Fruit fly (Drosophila melanogaster) whole organism, embryonic: ENCODE results near the gene ss.

Experiments
- Antp ChIP-seq: fragments of 200-800 bp; sonication (Bioruptor generic); optimal IDR thresholded peaks from 3 replicates; lab custom pipeline; 2016; ENCODE audit warnings: missing biosample characterization, missing genetic modification characterization
- Bdp1 ChIP-seq: fragments of 200-800 bp; sonication (Bioruptor generic); optimal IDR thresholded peaks from 3 replicates; lab custom pipeline; 2016; ENCODE audit warnings: missing biosample characterization, missing genetic modification characterization
- CG10274 ChIP-seq: fragments of 200-800 bp; sonication (Bioruptor generic); optimal IDR thresholded peaks from 3 replicates; lab custom pipeline; 2017; ENCODE audit warnings: missing biosample characterization, mild to moderate bottlenecking, missing genetic modification characterization
- CG10543 ChIP-seq: fragments of 200-800 bp; sonication (Bioruptor generic); optimal IDR thresholded peaks from 3 replicates; lab custom pipeline; 2017; ENCODE audit warnings: missing biosample characterization, mild to moderate bottlenecking, missing genetic modification characterization, moderate library complexity
- CG11504 ChIP-seq: fragments of 200-800 bp; sonication (Bioruptor generic); optimal IDR thresholded peaks from 3 replicates; lab custom pipeline; 2019; ENCODE audit warnings: missing biosample characterization, mild to moderate bottlenecking, missing genetic modification characterization, moderate library complexity
- CG11696 ChIP-seq: fragments of 200-800 bp; sonication (Bioruptor generic); IDR thresholded peaks from 2 replicates; pipeline ENCODE4 v1.3.6; 2022; ENCODE audit warnings: missing biosample characterization, missing genetic modification characterization
- CG12071 ChIP-seq: fragments of 200-800 bp; sonication (Bioruptor generic); optimal IDR thresholded peaks from 3 replicates; lab custom pipeline; 2018; ENCODE audit warnings: missing biosample characterization, mild to moderate bottlenecking, missing genetic modification characterization
- CG12744 ChIP-seq: fragments of 200-800 bp; sonication (Bioruptor generic); optimal IDR thresholded peaks from 2 replicates; lab custom pipeline; 2016; ENCODE audit warnings: missing biosample characterization, missing genetic modification characterization
- CG14050 ChIP-seq: fragments of 200-800 bp; sonication (Bioruptor generic); IDR thresholded peaks from 3 replicates; pipeline ENCODE4 v1.3.6; 2022; ENCODE audit warnings: missing biosample characterization, missing genetic modification characterization
- CG15601 ChIP-seq: fragments of 200-800 bp; sonication (Bioruptor generic); optimal IDR thresholded peaks from 3 replicates; lab custom pipeline; 2019; ENCODE audit warnings: missing biosample characterization, mild to moderate bottlenecking, missing genetic modification characterization, moderate library complexity
- CG30403 ChIP-seq: fragments of 200-800 bp; sonication (Bioruptor generic); optimal IDR thresholded peaks from 3 replicates; lab custom pipeline; 2016; ENCODE audit warnings: missing biosample characterization, missing genetic modification characterization
- CG4328 ChIP-seq: fragments of 200-800 bp; sonication (Bioruptor generic); optimal IDR thresholded peaks from 3 replicates; lab custom pipeline; 2017; ENCODE audit warnings: missing biosample characterization, missing genetic modification reagents, missing genetic modification characterization
- CG7357 ChIP-seq: fragments of 200-800 bp; sonication (Bioruptor generic); IDR thresholded peaks from 3 replicates; pipeline ENCODE4 v1.3.6; 2022; ENCODE audit warnings: missing biosample characterization, missing genetic modification characterization
- CG7556 ChIP-seq: fragments of 200-800 bp; sonication (Bioruptor generic); optimal IDR thresholded peaks from 2 replicates; lab custom pipeline; 2017; ENCODE audit warnings: missing biosample characterization, mild to moderate bottlenecking, missing genetic modification characterization
- CG8478 ChIP-seq: fragments of >200 bp; optimal IDR thresholded peaks from 2 replicates; lab custom pipeline; 2018
- CG8924 ChIP-seq: fragments of 200-800 bp; optimal IDR thresholded peaks from 3 replicates; lab custom pipeline; 2019; ENCODE audit warnings: missing biosample characterization, mild to moderate bottlenecking, missing genetic modification characterization, moderate library complexity
- CG9817 ChIP-seq: fragments of 200-800 bp; sonication (Bioruptor generic); optimal IDR thresholded peaks from 2 replicates; lab custom pipeline; 2018; ENCODE audit warnings: missing biosample characterization, mild to moderate bottlenecking, missing genetic modification characterization, moderate library complexity
- D ChIP-seq, 2 experiments: fragments of 200-800 bp in 1 of 2; fragments of >200 bp in 1 of 2; sonication (Bioruptor generic) in 1 of 2; optimal IDR thresholded peaks; 2 replicates in 1 of 2; 3 replicates in 1 of 2; lab custom pipeline; 2017; ENCODE audit warnings: mild to moderate bottlenecking in 1 of 2, missing biosample characterization in 1 of 2, missing genetic modification characterization in 1 of 2, missing genetic modification reagents in 1 of 2
- Hey ChIP-seq: fragments of 200-800 bp; sonication (Bioruptor generic); optimal IDR thresholded peaks from 3 replicates; lab custom pipeline; 2018; ENCODE audit warnings: missing biosample characterization, mild to moderate bottlenecking, missing genetic modification characterization
- Lim3 ChIP-seq: fragments of 200-800 bp; sonication (Bioruptor generic); IDR thresholded peaks from 2 replicates; pipeline ENCODE4 v1.3.6; 2022; ENCODE audit warnings: missing biosample characterization, missing genetic modification characterization
- MBD-R2 ChIP-seq: fragments of 200-800 bp; sonication (Bioruptor generic); IDR thresholded peaks from 2 replicates; pipeline ENCODE4 v1.3.6; 2022; ENCODE audit warnings: missing biosample characterization, missing genetic modification characterization
- Pdp1 ChIP-seq, 2 experiments: fragments of 200-800 bp; sonication (Bioruptor generic); optimal IDR thresholded peaks; 3 replicates each; lab custom pipeline; 2016; ENCODE audit warnings: missing biosample characterization in 2 of 2, missing genetic modification characterization in 2 of 2, mild to moderate bottlenecking in 1 of 2, moderate library complexity in 1 of 2
- Scr ChIP-seq: fragments of 200-800 bp; sonication (Bioruptor generic); IDR thresholded peaks from 2 replicates; pipeline ENCODE4 v1.3.6; 2022; ENCODE audit warnings: missing biosample characterization, missing genetic modification characterization; ENCODE audit not compliant: partially characterized antibody
- Sin3A ChIP-seq: fragments of >200 bp; optimal IDR thresholded peaks from 2 replicates; lab custom pipeline; 2018
- Sox102F ChIP-seq: fragments of 200-800 bp; sonication (Bioruptor generic); optimal IDR thresholded peaks from 2 replicates; lab custom pipeline; 2018; ENCODE audit warnings: missing biosample characterization, mild to moderate bottlenecking, missing genetic modification characterization, moderate library complexity
- Stat92E ChIP-seq, 3 experiments: fragments of >200 bp in 2 of 3; fragments of 200-800 bp in 1 of 3; sonication (Bioruptor generic) in 1 of 3; optimal IDR thresholded peaks; 2 replicates each; lab custom pipeline; 2017 to 2019; ENCODE audit warnings: missing biosample characterization in 3 of 3, missing genetic modification characterization in 3 of 3, mild to moderate bottlenecking in 1 of 3, moderate library complexity in 1 of 3
- TFAM ChIP-seq: fragments of 200-800 bp; sonication (Bioruptor generic); optimal IDR thresholded peaks from 2 replicates; lab custom pipeline; 2017; ENCODE audit warnings: missing biosample characterization, missing genetic modification characterization, inconsistent platforms
- Trl ChIP-seq, 3 experiments: fragments of >200 bp in 2 of 3; fragments of 200-800 bp in 1 of 3; sonication (Bioruptor generic) in 1 of 3; optimal IDR thresholded peaks; 2 replicates in 1 of 3; 3 replicates in 2 of 3; lab custom pipeline; 2016 to 2017; ENCODE audit warnings: missing biosample characterization in 1 of 3, missing genetic modification characterization in 1 of 3
- ato ChIP-seq: fragments of 200-800 bp; sonication (Bioruptor generic); IDR thresholded peaks from 2 replicates; pipeline ENCODE4 v1.3.6; 2022; ENCODE audit warnings: missing biosample characterization, missing genetic modification characterization; ENCODE audit not compliant: partially characterized antibody
- az2 ChIP-seq: fragments of 200-800 bp; sonication (Bioruptor generic); optimal IDR thresholded peaks from 3 replicates; lab custom pipeline; 2016; ENCODE audit warnings: missing biosample characterization, missing genetic modification characterization
- bsh ChIP-seq, 2 experiments: fragments of 200-800 bp; sonication (Bioruptor generic); optimal IDR thresholded peaks; 2 replicates each; lab custom pipeline; 2017 to 2018; ENCODE audit warnings: mild to moderate bottlenecking in 2 of 2, missing biosample characterization in 2 of 2, missing genetic modification characterization in 2 of 2, moderate library complexity in 1 of 2
- cato ChIP-seq: fragments of 200-800 bp; sonication (Bioruptor generic); optimal IDR thresholded peaks from 2 replicates; lab custom pipeline; 2016; ENCODE audit warnings: missing biosample characterization, missing genetic modification characterization, borderline replicate concordance
- caup ChIP-seq: fragments of 200-800 bp; sonication (Bioruptor generic); optimal IDR thresholded peaks from 3 replicates; lab custom pipeline; 2017; ENCODE audit warnings: missing biosample characterization, mild to moderate bottlenecking, missing genetic modification characterization, moderate library complexity; ENCODE audit not compliant: severe bottlenecking
- chm ChIP-seq: fragments of 200-800 bp; sonication (Bioruptor generic); IDR thresholded peaks from 2 replicates; pipeline ENCODE4 v1.3.6; 2022; ENCODE audit warnings: missing biosample characterization, missing genetic modification characterization
- chn ChIP-seq: fragments of 200-800 bp; sonication (Bioruptor generic); optimal IDR thresholded peaks from 2 replicates; lab custom pipeline; 2016; ENCODE audit warnings: missing biosample characterization, missing genetic modification characterization
- eyg ChIP-seq: fragments of 200-800 bp; sonication (Bioruptor generic); optimal IDR thresholded peaks from 3 replicates; lab custom pipeline; 2016; ENCODE audit warnings: missing biosample characterization, missing genetic modification characterization
- ham ChIP-seq: fragments of 200-800 bp; sonication (Bioruptor generic); IDR thresholded peaks from 2 replicates; pipeline ENCODE4 v1.3.6; 2022; ENCODE audit warnings: missing biosample characterization, missing genetic modification characterization
- jing ChIP-seq: fragments of 200-800 bp; sonication (Bioruptor generic); optimal IDR thresholded peaks from 2 replicates; lab custom pipeline; 2018; ENCODE audit warnings: missing biosample characterization, mild to moderate bottlenecking, missing genetic modification characterization
- mirr ChIP-seq: fragments of 200-800 bp; sonication (Bioruptor generic); optimal IDR thresholded peaks from 3 replicates; lab custom pipeline; 2018; ENCODE audit warnings: missing biosample characterization, mild to moderate bottlenecking, missing genetic modification characterization
- mld ChIP-seq: fragments of 200-800 bp; sonication (Bioruptor generic); IDR thresholded peaks from 3 replicates; pipeline ENCODE4 v1.3.6; 2022; ENCODE audit warnings: missing biosample characterization, missing genetic modification characterization; ENCODE audit not compliant: partially characterized antibody
- pnt ChIP-seq: fragments of 200-800 bp; sonication (Bioruptor generic); optimal IDR thresholded peaks from 3 replicates; lab custom pipeline; 2016; ENCODE audit warnings: missing biosample characterization, missing genetic modification characterization
- ranshi ChIP-seq: fragments of 200-800 bp; sonication (Bioruptor generic); IDR thresholded peaks from 2 replicates; pipeline ENCODE4 v1.3.6; 2022; ENCODE audit warnings: missing biosample characterization, missing genetic modification characterization
- tap ChIP-seq: fragments of 200-800 bp; optimal IDR thresholded peaks from 3 replicates; lab custom pipeline; 2019; ENCODE audit warnings: missing biosample characterization, mild to moderate bottlenecking, missing genetic modification characterization, moderate library complexity
- tin ChIP-seq: fragments of 200-800 bp; sonication (Bioruptor generic); optimal IDR thresholded peaks from 3 replicates; lab custom pipeline; 2016; ENCODE audit warnings: missing biosample characterization, missing genetic modification characterization
- tll ChIP-seq, 2 experiments: fragments of 200-800 bp in 1 of 2; fragments of >200 bp in 1 of 2; sonication (Bioruptor generic) in 1 of 2; optimal IDR thresholded peaks; 2 replicates each; lab custom pipeline; 2017 to 2019; ENCODE audit warnings: missing biosample characterization in 2 of 2, missing genetic modification characterization in 2 of 2, mild to moderate bottlenecking in 1 of 2, moderate library complexity in 1 of 2
- tx ChIP-seq: fragments of 200-800 bp; sonication (Bioruptor generic); optimal IDR thresholded peaks from 2 replicates; lab custom pipeline; 2016; ENCODE audit warnings: missing biosample characterization, missing genetic modification characterization
- wor ChIP-seq: fragments of 200-800 bp; sonication (Bioruptor generic); IDR thresholded peaks from 2 replicates; pipeline ENCODE4 v1.3.6; 2022; ENCODE audit warnings: missing biosample characterization, missing genetic modification characterization
- zen ChIP-seq: fragments of 200-800 bp; sonication (Bioruptor generic); optimal IDR thresholded peaks from 3 replicates; lab custom pipeline; 2018; ENCODE audit warnings: missing biosample characterization, mild to moderate bottlenecking, missing genetic modification characterization, moderate library complexity

Gene ss

dm6 chr3R:16341817-16342374, 61.6 kb downstream of the ss start, which contains the start of the genes SF2 and pad (continued):
- no peak for TF ChIP-seq CG12071
- no peak for TF ChIP-seq TFAM (GFP tag; lab: Kevin White, UChicago)
- TF ChIP-seq CG7357, result peak; percentile 57; the same call in 2 of the 3 replicates
- TF ChIP-seq CG7556 (GFP tag; lab: Kevin White, UChicago), result peak; percentile 63
- peak; percentile 84 for TF ChIP-seq zen (tag; lab: Kevin White, UChicago)
- peak; percentile 67; the same call in 1 of the 2 replicates for TF ChIP-seq ranshi (GFP tag; lab: Robert Waterston, UW)
- no peak for TF ChIP-seq Sox102F (GFP tag; lab: Kevin White, UChicago)
- no peak for TF ChIP-seq Trl (optimal IDR thresholded peaks at IDR 0.05; lab: Kevin White, UChicago)
- peak; percentile 71 for TF ChIP-seq Trl (GFP tag; optimal IDR thresholded peaks at IDR 0.05; lab: Kevin White, UChicago)
- peak; percentile 79 for TF ChIP-seq CG11504 (tag; lab: Kevin White, UChicago)
- TF ChIP-seq Bdp1, result peak; percentile 67
- TF ChIP-seq tap (tag; lab: Kevin White, UChicago), result no peak
- TF ChIP-seq tll (GFP tag; optimal IDR thresholded peaks at IDR 0.05; lab: Kevin White, UChicago), result peak in 1 of 2 experiments; percentile 84
- TF ChIP-seq CG11696 (GFP tag; lab: Robert Waterston, UW), result no peak
- TF ChIP-seq eyg, result peak; percentile 46
- TF ChIP-seq mirr (GFP tag; lab: Kevin White, UChicago), result peak; percentile 18
- peak; percentile 15; the same call in 1 of the 3 replicates for TF ChIP-seq CG14050 (GFP tag; lab: Robert Waterston, UW)
- TF ChIP-seq tx (GFP tag; lab: Kevin White, UChicago), result peak; percentile 71
- TF ChIP-seq chm (GFP tag; lab: Robert Waterston, UW), result no peak
- peak; percentile 69 for TF ChIP-seq caup (GFP tag; lab: Kevin White, UChicago)
- peak; percentile 65 for TF ChIP-seq Antp (GFP tag; lab: Kevin White, UChicago)
- TF ChIP-seq CG9817 (tag; lab: Kevin White, UChicago), result peak; percentile 82
- TF ChIP-seq CG4328 (GFP tag; lab: Kevin White, UChicago), result peak; percentile 74
- TF ChIP-seq pnt (GFP tag; lab: Kevin White, UChicago), result peak; percentile 65
- TF ChIP-seq Lim3 (GFP tag; lab: Robert Waterston, UW), result no peak
- TF ChIP-seq CG8924 (tag; lab: Kevin White, UChicago), result peak; percentile 83
- peak; percentile 98 for TF ChIP-seq Scr (GFP tag; lab: Robert Waterston, UW)
- peak; percentile 89 for TF ChIP-seq CG10543 (GFP tag; lab: Kevin White, UChicago)
- TF ChIP-seq CG12744 (GFP tag; lab: Kevin White, UChicago), result peak; percentile 49
- peak; percentile 88 for TF ChIP-seq tin
- no peak for TF ChIP-seq CG8478 (lab: Kevin White, UChicago)
- TF ChIP-seq D (optimal IDR thresholded peaks at IDR 0.05; lab: Kevin White, UChicago), result no peak
- TF ChIP-seq D (GFP tag; optimal IDR thresholded peaks at IDR 0.05; lab: Kevin White, UChicago), result peak; percentile 39
- no peak for TF ChIP-seq Hey (tag; lab: Kevin White, UChicago)
- TF ChIP-seq bsh (GFP tag; optimal IDR thresholded peaks at IDR 0.05; lab: Kevin White, UChicago), result peak in 1 of 2 experiments; percentile 64
- peak in 1 of 3 experiments; percentile 44 for TF ChIP-seq Stat92E (GFP tag; optimal IDR thresholded peaks at IDR 0.05; lab: Kevin White, UChicago)
- TF ChIP-seq mld (GFP tag; lab: Robert Waterston, UW), result peak; percentile 82
- TF ChIP-seq ham (GFP tag; lab: Robert Waterston, UW), result no peak
- TF ChIP-seq jing (GFP tag; lab: Kevin White, UChicago), result peak; percentile 32
- peak; percentile 96 for TF ChIP-seq Sin3A (lab: Kevin White, UChicago)
- peak; percentile 46 for TF ChIP-seq cato (GFP tag; lab: Kevin White, UChicago)
- TF ChIP-seq wor (GFP tag; lab: Robert Waterston, UW), result 0 out of 2 replicates have a peak, but pooled peaks have one; percentile 29
- no peak for TF ChIP-seq CG10274
- TF ChIP-seq az2 (GFP tag; lab: Kevin White, UChicago), result peak; percentile 76
- peak; percentile 74 for TF ChIP-seq MBD-R2 (GFP tag; lab: Robert Waterston, UW)
- TF ChIP-seq CG30403 (GFP tag; lab: Kevin White, UChicago), result peak; percentile 88
- peak; percentile 68; the same call in 1 of the 2 replicates for TF ChIP-seq ato (GFP tag; lab: Robert Waterston, UW)
- peak; percentile 87 for TF ChIP-seq chn (GFP tag; lab: Kevin White, UChicago)
- TF ChIP-seq Pdp1 (GFP tag; optimal IDR thresholded peaks at IDR 0.05; lab: Kevin White, UChicago), result peak; percentile 81 to 82
- TF ChIP-seq CG15601 (tag; lab: Kevin White, UChicago), result peak; percentile 76
